Worm (Caenorhabditis elegans): ENCODE results near the gene oac-29.

ce11 chrV:8661241-8661954 is 25.9 kb upstream of the oac-29 start:
- TF ChIP-seq W03F9.2 (tag; optimal IDR thresholded peaks at IDR 0.05) (no peak), him-1 (tag; optimal IDR thresholded peaks at IDR 0.05) (no peak)

Measured in whole organism, L4/young adult.